Worm (Caenorhabditis elegans): ENCODE data around the gene F42G4.2.

ce11 chrII:13013966-13014365 is 33.7 kb upstream of the F42G4.2 start, which contains the start of gene F18A11.5:
- TF ChIP-seq lir-3 (tag; optimal IDR thresholded peaks at IDR 0.05; ENCODE audit: poor library complexity) (no peak), nhr-11 (tag; optimal IDR thresholded peaks at IDR 0.05) (no peak), mep-1 (tag; optimal IDR thresholded peaks at IDR 0.05) (no peak), snpc-4 (tag; optimal IDR thresholded peaks at IDR 0.05) (no peak), nhr-12 (tag; optimal IDR thresholded peaks at IDR 0.05) (no peak), aha-1 (tag; optimal IDR thresholded peaks at IDR 0.05) (no peak), nhr-77 (tag; optimal IDR thresholded peaks at IDR 0.05) (no peak), unc-62 (GFP tag; optimal IDR thresholded peaks at IDR 0.05) (no peak), lin-39 (tag; optimal IDR thresholded peaks at IDR 0.05) (no peak), jun-1 (tag; optimal IDR thresholded peaks at IDR 0.05) (no peak), nhr-28 (tag; optimal IDR thresholded peaks at IDR 0.05) (no peak)

All from whole organism, L1 larva.